Worm (Caenorhabditis elegans) whole organism, early embryonic: Measurements from ENCODE around the gene sre-28.
A peak's percentile ranks its signal among the peaks of the same experiment; 100 is the strongest.

ENCODE experiments used
- B0310.2 ChIP-seq: sonication (generic microtip); optimal IDR thresholded peaks from 2 replicates; lab custom pipeline; 2016; ENCODE audit warnings: mild to moderate bottlenecking, missing genetic modification characterization, missing compliant biosample characterization
- F13C5.2 ChIP-seq: sonication (generic microtip); optimal IDR thresholded peaks from 2 replicates; lab custom pipeline; 2017; ENCODE audit warnings: mild to moderate bottlenecking, missing genetic modification characterization, inconsistent platforms, missing compliant biosample characterization
- aly-1 ChIP-seq: sonication (generic microtip); optimal IDR thresholded peaks from 2 replicates; lab custom pipeline; 2016; ENCODE audit warnings: missing genetic modification characterization, missing compliant biosample characterization
- ama-1 ChIP-seq: fragments of 150-350 bp; optimal IDR thresholded peaks from 2 replicates; lab custom pipeline; 2014
- ceh-13 ChIP-seq: fragments of 200-800 bp; sonication (Bioruptor generic); optimal IDR thresholded peaks from 2 replicates; lab custom pipeline; 2018; ENCODE audit warnings: mild to moderate bottlenecking, missing genetic modification characterization, missing compliant biosample characterization
- ceh-36 ChIP-seq: sonication (generic microtip); optimal IDR thresholded peaks from 2 replicates; lab custom pipeline; 2016; ENCODE audit warnings: missing genetic modification characterization, inconsistent platforms, missing compliant biosample characterization
- ets-7 ChIP-seq: sonication (generic microtip); optimal IDR thresholded peaks from 2 replicates; lab custom pipeline; 2016; ENCODE audit warnings: missing genotype, missing genetic modification characterization, missing compliant biosample characterization
- flt-1 ChIP-seq: fragments of 200-800 bp; sonication (Bioruptor generic); IDR thresholded peaks from 2 replicates; pipeline ENCODE4 v1.3.6; 2022; ENCODE audit warnings: missing genetic modification characterization, missing compliant biosample characterization
- hmbx-1 ChIP-seq: sonication (generic microtip); optimal IDR thresholded peaks from 2 replicates; lab custom pipeline; 2016; ENCODE audit warnings: mild to moderate bottlenecking, missing genetic modification characterization, missing compliant biosample characterization
- hmg-4 ChIP-seq: fragments of 200-800 bp; sonication (Bioruptor generic); optimal IDR thresholded peaks from 2 replicates; lab custom pipeline; 2018; ENCODE audit warnings: mild to moderate bottlenecking, missing genetic modification characterization, missing compliant biosample characterization
- hnd-1 ChIP-seq: sonication (generic microtip); optimal IDR thresholded peaks from 2 replicates; lab custom pipeline; 2016; ENCODE audit warnings: missing genetic modification characterization, missing compliant biosample characterization
- pes-1 ChIP-seq: fragments of 200-800 bp; sonication (Bioruptor generic); IDR thresholded peaks from 2 replicates; pipeline ENCODE4 v1.3.6; 2022; ENCODE audit warnings: missing genetic modification reagents, missing genetic modification characterization, missing compliant biosample characterization
- scrt-1 ChIP-seq: fragments of 200-800 bp; sonication (Bioruptor generic); IDR thresholded peaks from 2 replicates; pipeline ENCODE4 v1.3.6; 2022; ENCODE audit warnings: missing genetic modification characterization, missing compliant biosample characterization
- sea-1 ChIP-seq: fragments of 200-800 bp; sonication (Bioruptor generic); conservative IDR thresholded peaks from 2 replicates; pipeline ENCODE4 v1.3.6; 2022; ENCODE audit warnings: missing genetic modification characterization, missing compliant biosample characterization
- tbx-11 ChIP-seq: fragments of 200-800 bp; sonication (Bioruptor generic); IDR thresholded peaks from 2 replicates; pipeline ENCODE4 v1.3.6; 2022; ENCODE audit warnings: missing genetic modification characterization, missing compliant biosample characterization
- tbx-37 ChIP-seq: fragments of 200-800 bp; sonication (Bioruptor generic); conservative IDR thresholded peaks from 2 replicates; pipeline ENCODE4 v1.3.6; 2022; ENCODE audit warnings: missing genetic modification reagents, missing genetic modification characterization, missing compliant biosample characterization
- tra-4 ChIP-seq: sonication (generic microtip); optimal IDR thresholded peaks from 2 replicates; lab custom pipeline; 2017; ENCODE audit warnings: missing genetic modification characterization, missing compliant biosample characterization

Gene sre-28

DNA sequence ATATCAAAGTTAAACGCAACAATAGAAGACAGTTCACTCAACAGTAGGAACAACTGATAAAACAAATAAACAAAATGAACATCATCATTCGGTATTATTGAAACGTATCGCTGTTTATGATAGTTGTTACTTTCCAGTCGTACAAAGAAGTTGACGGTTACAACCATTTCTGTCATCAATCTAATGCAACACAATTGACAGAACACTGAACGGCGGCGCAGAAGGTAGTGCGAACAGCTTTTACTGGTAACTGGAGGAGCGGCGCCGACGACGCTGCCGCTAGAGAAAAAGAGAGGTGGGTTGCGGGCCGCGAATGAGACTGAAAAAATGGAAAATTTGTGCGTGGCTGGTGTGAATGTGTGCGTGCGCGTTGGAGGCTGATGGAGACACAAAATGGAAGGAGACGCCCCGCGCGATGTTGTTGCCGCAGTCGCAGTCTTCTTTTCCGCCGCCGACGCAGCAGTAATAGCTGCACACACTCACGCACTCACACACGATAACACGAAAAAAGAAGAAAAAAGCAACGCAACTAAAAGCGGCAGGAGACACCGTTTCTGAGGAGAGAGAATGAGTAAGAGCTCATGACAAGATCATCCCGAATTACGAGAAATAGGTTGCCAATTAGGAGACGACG, 20.1 kb downstream of the sre-28 start:
- TF ChIP-seq hnd-1 (tag; lab: Kevin White, UChicago) (no peak), hmg-4 (GFP tag; lab: Kevin White, UChicago) (peak; percentile 31)

DNA sequence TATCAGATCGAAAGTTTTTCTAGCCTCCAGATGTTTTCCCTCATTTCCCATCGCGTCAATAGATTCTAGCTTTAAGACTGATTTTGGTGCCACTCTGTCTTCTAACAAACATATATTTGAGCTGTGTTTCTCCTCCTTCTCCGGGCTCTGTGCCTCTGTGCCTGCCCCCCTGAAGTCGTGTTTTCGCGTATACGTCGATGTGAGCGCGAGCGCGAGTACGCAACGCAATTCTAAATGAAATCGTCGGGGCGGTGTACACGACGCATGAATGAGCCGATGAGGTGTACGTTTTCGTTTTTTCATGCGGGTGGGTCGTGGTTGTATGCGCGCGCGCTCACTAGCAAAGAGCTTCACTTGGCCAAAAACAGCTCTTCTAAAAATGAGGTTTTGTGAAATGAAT, 21.7 kb downstream of the sre-28 start:
- TF ChIP-seq ama-1 (lab: Kevin White, UChicago) = no peak
- no peak for TF ChIP-seq hmbx-1 (tag; lab: Kevin White, UChicago)
- no peak for TF ChIP-seq ceh-36
- no peak for TF ChIP-seq tbx-37 (GFP tag; lab: Robert Waterston, UW)
- no peak for TF ChIP-seq flt-1 (GFP tag; lab: Robert Waterston, UW)
- no peak for TF ChIP-seq aly-1 (tag; lab: Kevin White, UChicago)
- no peak for TF ChIP-seq scrt-1
- no peak for TF ChIP-seq B0310.2 (tag; lab: Kevin White, UChicago)
- no peak for TF ChIP-seq sea-1 (GFP tag; lab: Robert Waterston, UW)
- no peak for TF ChIP-seq hnd-1 (tag; lab: Kevin White, UChicago)
- TF ChIP-seq ets-7 = no peak
- TF ChIP-seq pes-1 (GFP tag; lab: Robert Waterston, UW) = no peak
- TF ChIP-seq ceh-13 = no peak
- TF ChIP-seq tra-4 = no peak
- TF ChIP-seq F13C5.2 (tag; lab: Kevin White, UChicago) = no peak
- no peak for TF ChIP-seq tbx-11 (GFP tag; lab: Robert Waterston, UW)

DNA sequence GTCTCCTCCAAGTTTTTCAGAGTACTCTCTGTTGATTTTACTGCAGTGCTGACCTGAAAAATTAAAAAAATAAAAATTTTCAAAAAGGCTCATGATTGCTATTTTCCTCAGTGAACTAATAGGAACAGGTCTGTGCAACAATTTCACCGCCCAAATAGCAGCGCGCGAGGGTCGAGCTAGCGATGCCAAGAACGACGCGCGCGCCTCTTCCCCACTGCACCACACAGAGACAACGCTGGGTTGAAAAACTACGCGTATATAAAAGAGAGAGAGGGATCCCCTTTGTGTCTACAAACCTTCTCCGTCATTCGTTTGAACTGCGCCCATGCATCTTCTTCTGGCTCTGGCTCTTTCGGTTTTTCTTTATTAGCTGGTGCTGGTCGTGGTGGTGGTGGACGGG, 25.9 kb downstream of the sre-28 start:
- TF ChIP-seq tbx-37 (GFP tag; lab: Robert Waterston, UW) (peak; percentile 90), ceh-36 (peak; percentile 92), scrt-1 (peak; percentile 97), F13C5.2 (tag; lab: Kevin White, UChicago) (peak; percentile 94), hmbx-1 (tag; lab: Kevin White, UChicago) (peak; percentile 82), tbx-11 (GFP tag; lab: Robert Waterston, UW) (peak; percentile 94), ama-1 (lab: Kevin White, UChicago) (no peak), pes-1 (GFP tag; lab: Robert Waterston, UW) (peak; percentile 95), hmg-4 (GFP tag; lab: Kevin White, UChicago) (peak; percentile 94), sea-1 (GFP tag; lab: Robert Waterston, UW) (peak; percentile 96), tra-4 (peak; percentile 76), B0310.2 (tag; lab: Kevin White, UChicago) (peak; percentile 90), ceh-13 (peak; percentile 86), hnd-1 (tag; lab: Kevin White, UChicago) (peak; percentile 87), aly-1 (tag; lab: Kevin White, UChicago) (peak; percentile 89), flt-1 (GFP tag; lab: Robert Waterston, UW) (peak; percentile 90), ets-7 (peak; percentile 86)

DNA sequence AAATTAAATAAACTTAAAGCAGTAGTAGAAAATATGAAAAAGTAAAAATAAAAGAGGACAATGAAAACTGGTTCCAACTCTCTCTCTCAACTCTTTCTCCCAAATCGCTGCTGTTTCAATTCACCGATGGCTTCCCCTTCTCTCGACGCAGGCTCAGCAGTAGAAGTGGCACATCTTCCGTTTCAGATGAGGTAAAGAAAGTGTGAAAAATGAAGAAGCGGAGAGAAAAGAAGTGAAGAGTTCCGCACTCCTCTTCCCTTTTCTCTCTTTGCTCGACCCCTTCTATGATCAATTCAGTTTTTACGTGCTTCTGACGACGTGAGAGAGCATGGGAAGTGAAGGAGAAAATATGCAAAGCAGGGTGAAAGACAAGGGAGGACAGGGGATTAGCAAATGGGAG, 30.1 kb downstream of the sre-28 start:
- TF ChIP-seq B0310.2 (tag; lab: Kevin White, UChicago) (no peak), tbx-11 (GFP tag; lab: Robert Waterston, UW) (no peak), F13C5.2 (tag; lab: Kevin White, UChicago) (no peak), hnd-1 (tag; lab: Kevin White, UChicago) (no peak), ama-1 (lab: Kevin White, UChicago) (no peak)

DNA sequence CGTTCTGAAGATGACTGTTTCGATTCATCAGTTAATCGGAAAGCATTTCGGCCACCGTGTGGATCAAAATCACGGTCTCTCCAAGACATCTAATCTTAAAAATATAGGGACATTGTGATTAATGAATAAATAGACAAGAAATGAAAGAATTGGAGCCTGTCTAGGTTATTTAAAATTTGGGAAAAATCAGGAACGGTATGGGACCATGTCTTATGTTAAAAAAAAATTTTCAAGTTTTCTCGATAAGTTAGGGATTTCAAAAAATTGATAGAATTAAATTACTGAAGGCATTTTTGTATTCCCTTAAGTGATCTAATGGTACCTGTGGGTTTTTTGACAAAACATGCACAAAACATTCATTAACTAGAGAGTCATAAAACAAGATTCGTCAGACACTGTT, 31.9 kb downstream of the sre-28 start, which contains the start of gene unc-41:
Gene unc-41 (minus strand): TSS at position 101 of the 400 bp plus-strand sequence.
- no peak for TF ChIP-seq pes-1 (GFP tag; lab: Robert Waterston, UW)
- TF ChIP-seq F13C5.2 (tag; lab: Kevin White, UChicago) = no peak
- no peak for TF ChIP-seq hnd-1 (tag; lab: Kevin White, UChicago)
- TF ChIP-seq ceh-36 = no peak
- TF ChIP-seq scrt-1 = no peak
- TF ChIP-seq tbx-11 (GFP tag; lab: Robert Waterston, UW) = no peak
- TF ChIP-seq hmbx-1 (tag; lab: Kevin White, UChicago) = no peak
- no peak for TF ChIP-seq ama-1 (lab: Kevin White, UChicago)
- TF ChIP-seq flt-1 (GFP tag; lab: Robert Waterston, UW) = no peak
- no peak for TF ChIP-seq hmg-4 (GFP tag; lab: Kevin White, UChicago)
- TF ChIP-seq ceh-13 = no peak
- TF ChIP-seq aly-1 (tag; lab: Kevin White, UChicago) = no peak

DNA sequence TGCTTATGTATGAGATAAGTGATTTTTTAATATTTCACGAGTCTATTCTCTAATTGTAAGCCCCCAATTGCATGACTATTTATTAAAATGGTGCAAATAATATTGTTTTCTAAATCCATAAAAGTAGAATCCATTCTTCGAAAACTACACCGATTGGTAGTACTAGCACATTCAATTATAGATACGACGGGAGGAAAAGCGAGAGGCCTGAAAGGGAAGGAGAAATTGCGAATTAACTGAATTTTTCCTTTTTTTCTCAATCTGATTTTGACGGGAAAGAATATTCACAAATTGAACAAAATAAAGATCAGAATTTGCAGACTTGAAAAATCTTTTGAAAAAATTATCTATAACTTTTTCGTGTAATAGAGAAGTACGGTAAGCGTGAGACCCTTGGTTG, 33.0 kb downstream of the sre-28 start:
- TF ChIP-seq tbx-37 (GFP tag; lab: Robert Waterston, UW) = no peak
- TF ChIP-seq hnd-1 (tag; lab: Kevin White, UChicago) = no peak
- no peak for TF ChIP-seq sea-1 (GFP tag; lab: Robert Waterston, UW)

DNA sequence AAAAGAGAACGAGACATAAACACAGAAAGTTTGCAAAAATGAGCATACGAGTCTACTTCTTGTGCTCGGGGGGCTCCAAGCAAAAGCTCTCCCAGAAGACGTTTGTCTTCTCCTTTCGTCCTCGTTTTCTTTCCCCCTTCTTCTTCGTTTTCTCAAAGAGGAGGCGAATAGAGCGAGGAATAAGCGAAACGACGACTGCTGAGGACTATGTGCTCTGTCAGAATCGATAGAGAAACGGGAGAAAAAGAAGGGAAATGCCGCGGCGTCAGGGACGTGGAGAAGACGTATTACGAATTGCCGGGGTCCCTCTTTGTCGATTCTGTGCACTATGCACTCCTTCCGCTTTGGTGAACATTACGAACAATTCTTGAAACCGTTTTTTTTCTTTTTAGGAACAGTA, 34.2 kb downstream of the sre-28 start:
- no peak for TF ChIP-seq sea-1 (GFP tag; lab: Robert Waterston, UW)
- TF ChIP-seq hmg-4 (GFP tag; lab: Kevin White, UChicago) = peak; percentile 22

DNA sequence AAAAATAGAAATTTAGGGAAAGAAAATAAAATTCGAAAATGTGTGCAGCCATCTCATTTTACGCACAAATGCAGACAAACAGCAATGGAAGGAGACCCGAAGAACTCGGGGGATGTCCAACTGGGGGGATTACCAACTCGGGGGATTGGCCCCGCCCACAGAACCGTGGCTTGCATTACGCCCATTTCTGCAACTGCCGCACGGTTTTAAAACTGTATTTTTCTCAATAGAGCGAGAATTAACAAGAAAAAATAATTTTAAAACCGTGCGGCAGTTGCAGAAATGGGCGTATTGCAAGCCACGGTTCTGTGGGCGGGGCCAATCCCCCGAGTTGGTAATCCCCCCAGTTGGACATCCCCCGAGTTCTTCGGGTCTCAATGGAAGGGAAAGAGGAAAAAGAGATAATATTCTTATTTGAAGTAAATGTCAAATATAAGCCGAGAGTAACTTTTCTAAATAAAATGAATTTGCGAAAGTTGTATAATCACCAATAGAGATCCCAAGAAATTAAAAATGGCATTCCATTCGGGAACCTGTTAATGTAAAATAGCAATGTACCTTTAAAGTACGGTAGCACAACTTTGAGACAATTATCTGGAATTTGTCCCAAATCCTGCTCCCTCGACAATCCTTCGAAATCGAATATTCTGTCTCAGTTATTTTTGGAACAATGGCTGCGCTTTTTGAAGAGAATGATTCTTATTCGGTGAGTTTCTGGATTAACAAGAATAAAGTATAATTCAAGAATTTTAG, 36.7 kb downstream of the sre-28 start, which contains the start of the genes ruvb-1 and tofu-1:
Gene ruvb-1 (minus strand): TSS at position 72 of the 753 bp plus-strand sequence.
Gene tofu-1 (plus strand): TSS at position 417 of the 753 bp plus-strand sequence.
- TF ChIP-seq F13C5.2 (tag; lab: Kevin White, UChicago) (peak; percentile 21), ceh-36 (peak; percentile 39), sea-1 (GFP tag; lab: Robert Waterston, UW) (0 out of 2 replicates have a peak, but pooled peaks have one; percentile 46), tbx-37 (GFP tag; lab: Robert Waterston, UW) (peak; percentile 31; the same call in 1 of the 2 replicates)
